Fruit fly (Drosophila melanogaster) Kc167 (cell line): Measurements from ENCODE around the gene CG46514.
"Not testable (repeated sequence)": the region's sequence is repeated elsewhere in the genome, so short reads cannot be mapped to it uniquely, and the experiment has no call there.

ENCODE experiments used
- psq ChIP-seq: fragments of >200 bp; optimal IDR thresholded peaks from 2 replicates; lab custom pipeline; 2017; ENCODE audit warnings: missing external identifiers
- ttk ChIP-seq: sonication (Bioruptor generic); optimal IDR thresholded peaks from 2 replicates; lab custom pipeline; 2017; ENCODE audit warnings: missing external identifiers

- not testable (repeated sequence) for TF ChIP-seq ttk (lab: Kevin White, UChicago); psq
Observed at dm6 chrX:22147489-22147888, 49.5 kb upstream of the CG46514 start, which contains the start of gene CG46504.
